Worm (Caenorhabditis elegans) whole organism, L4/young adult: Measurements from ENCODE around the gene W05H7.1.

Source experiments
- W03F9.2 ChIP-seq: fragments of 150-350 bp; optimal IDR thresholded peaks from 2 replicates; lab custom pipeline; 2014; ENCODE audit warnings: missing biosample characterization, missing genetic modification characterization
- dao-5 ChIP-seq: sonication (generic microtip); optimal IDR thresholded peaks from 2 replicates; lab custom pipeline; 2016; ENCODE audit warnings: missing genotype, missing genetic modification characterization, moderate library complexity, missing compliant biosample characterization
- him-1 ChIP-seq: sonication (generic microtip); optimal IDR thresholded peaks from 2 replicates; lab custom pipeline; 2016; ENCODE audit warnings: missing genotype, missing genetic modification reagents, missing genetic modification characterization, missing compliant biosample characterization

ce11 chrX:1454385-1454784, 3.8 kb downstream of the W05H7.1 start:
- TF ChIP-seq him-1 = peak; percentile 56
- peak; percentile 11 for TF ChIP-seq dao-5 (tag; lab: Kevin White, UChicago)
- peak; percentile 30 for TF ChIP-seq W03F9.2 (tag; lab: Kevin White, UChicago)
